Fruit fly (Drosophila melanogaster) whole organism, embryonic: ENCODE results near the gene Sema5c.
A peak's percentile ranks its signal among the peaks of the same experiment; 100 is the strongest.

ENCODE experiments used
- Atf6 ChIP-seq: fragments of 200-800 bp; sonication (Bioruptor generic); IDR thresholded peaks from 2 replicates; pipeline ENCODE4 v1.3.6; 2022; ENCODE audit warnings: missing biosample characterization, missing genetic modification characterization
- Bgb ChIP-seq: fragments of 200-800 bp; sonication (Bioruptor generic); IDR thresholded peaks from 2 replicates; pipeline ENCODE4 v1.3.6; 2022; ENCODE audit warnings: missing biosample characterization, missing genetic modification characterization; ENCODE audit not compliant: partially characterized antibody
- CG12104 ChIP-seq: fragments of 200-800 bp; sonication (Bioruptor generic); optimal IDR thresholded peaks from 3 replicates; lab custom pipeline; 2016; ENCODE audit warnings: missing biosample characterization, missing genetic modification characterization
- CG12299 ChIP-seq: fragments of 200-800 bp; sonication (Bioruptor generic); optimal IDR thresholded peaks from 2 replicates; lab custom pipeline; 2018; ENCODE audit warnings: missing biosample characterization, mild to moderate bottlenecking, missing genetic modification characterization
- CG17359 ChIP-seq: fragments of 200-800 bp; sonication (Bioruptor generic); optimal IDR thresholded peaks from 3 replicates; lab custom pipeline; 2018; ENCODE audit warnings: missing biosample characterization, mild to moderate bottlenecking, missing genetic modification characterization, moderate library complexity
- CG2199 ChIP-seq: fragments of 200-800 bp; sonication (Bioruptor generic); IDR thresholded peaks from 3 replicates; pipeline ENCODE4 v1.3.6; 2022; ENCODE audit warnings: missing biosample characterization, missing genetic modification characterization
- CG3281 ChIP-seq: fragments of 200-800 bp; sonication (Bioruptor generic); optimal IDR thresholded peaks from 3 replicates; lab custom pipeline; 2017; ENCODE audit warnings: missing biosample characterization, mild to moderate bottlenecking, missing genetic modification characterization
- CG3407 ChIP-seq: fragments of 200-800 bp; sonication (Bioruptor generic); optimal IDR thresholded peaks from 2 replicates; lab custom pipeline; 2018; ENCODE audit warnings: missing biosample characterization, mild to moderate bottlenecking, missing genetic modification characterization
- CG6254 ChIP-seq: fragments of 200-800 bp; sonication (Bioruptor generic); optimal IDR thresholded peaks from 3 replicates; lab custom pipeline; 2017; ENCODE audit warnings: mild to moderate bottlenecking, missing biosample characterization, missing genetic modification reagents, missing genetic modification characterization
- CG6272 ChIP-seq: fragments of 200-800 bp; sonication (Bioruptor generic); IDR thresholded peaks from 2 replicates; pipeline ENCODE4 v1.3.6; 2022; ENCODE audit warnings: missing biosample characterization, missing genetic modification characterization
- CG7357 ChIP-seq: fragments of 200-800 bp; sonication (Bioruptor generic); IDR thresholded peaks from 3 replicates; pipeline ENCODE4 v1.3.6; 2022; ENCODE audit warnings: missing biosample characterization, missing genetic modification characterization
- CG7928 ChIP-seq: fragments of 200-800 bp; sonication (Bioruptor generic); optimal IDR thresholded peaks from 2 replicates; lab custom pipeline; 2017; ENCODE audit warnings: missing biosample characterization, mild to moderate bottlenecking, missing genetic modification characterization
- CG8281 ChIP-seq: fragments of 200-800 bp; sonication (Bioruptor generic); optimal IDR thresholded peaks from 2 replicates; lab custom pipeline; 2018; ENCODE audit warnings: missing biosample characterization, mild to moderate bottlenecking, missing genetic modification characterization, moderate library complexity
- CG8944 ChIP-seq: fragments of 200-800 bp; sonication (Bioruptor generic); optimal IDR thresholded peaks from 3 replicates; lab custom pipeline; 2016; ENCODE audit warnings: missing biosample characterization, missing genetic modification characterization
- CG9609 ChIP-seq: fragments of 200-800 bp; sonication (Bioruptor generic); optimal IDR thresholded peaks from 3 replicates; lab custom pipeline; 2016; ENCODE audit warnings: missing biosample characterization, missing genetic modification characterization
- CG9817 ChIP-seq: fragments of 200-800 bp; sonication (Bioruptor generic); optimal IDR thresholded peaks from 2 replicates; lab custom pipeline; 2018; ENCODE audit warnings: missing biosample characterization, mild to moderate bottlenecking, missing genetic modification characterization, moderate library complexity
- CTCF ChIP-seq: fragments of 200-800 bp; sonication (Bioruptor generic); optimal IDR thresholded peaks from 2 replicates; lab custom pipeline; 2017; ENCODE audit warnings: missing biosample characterization, mild to moderate bottlenecking, missing genetic modification characterization, moderate library complexity
- CoRest ChIP-seq: fragments of 200-800 bp; sonication (Bioruptor generic); optimal IDR thresholded peaks from 3 replicates; lab custom pipeline; 2018; ENCODE audit warnings: missing biosample characterization, mild to moderate bottlenecking, missing genetic modification characterization, moderate library complexity
- D19B ChIP-seq: fragments of 200-800 bp; sonication (Bioruptor generic); optimal IDR thresholded peaks from 2 replicates; lab custom pipeline; 2017; ENCODE audit warnings: missing biosample characterization, mild to moderate bottlenecking, missing genetic modification characterization
- Dfd ChIP-seq, 2 experiments: fragments of >200 bp; optimal IDR thresholded peaks; 2 replicates each; lab custom pipeline; 2017; ENCODE audit warnings: missing biosample characterization in 2 of 2, missing genetic modification characterization in 2 of 2
- Doc3 ChIP-seq: fragments of 200-800 bp; sonication (Bioruptor generic); IDR thresholded peaks from 3 replicates; pipeline ENCODE4 v1.3.6; 2022; ENCODE audit warnings: missing biosample characterization, missing genetic modification characterization; ENCODE audit not compliant: partially characterized antibody
- Ets65A ChIP-seq: fragments of 200-800 bp; sonication (Bioruptor generic); peaks from one replicate; lab custom pipeline; 2016; ENCODE audit warnings: missing biosample characterization, missing genetic modification characterization
- Ets97D ChIP-seq: fragments of 200-800 bp; sonication (Bioruptor generic); optimal IDR thresholded peaks from 3 replicates; lab custom pipeline; 2016; ENCODE audit warnings: missing biosample characterization, missing genetic modification characterization
- Fer3 ChIP-seq: fragments of 200-800 bp; sonication (Bioruptor generic); optimal IDR thresholded peaks from 2 replicates; lab custom pipeline; 2018; ENCODE audit warnings: missing biosample characterization, mild to moderate bottlenecking, missing genetic modification characterization, moderate library complexity
- H15 ChIP-seq: fragments of 200-800 bp; sonication (Bioruptor generic); IDR thresholded peaks from 3 replicates; pipeline ENCODE4 v1.3.6; 2022; ENCODE audit warnings: missing biosample characterization, missing genetic modification characterization
- H2.0 ChIP-seq: fragments of 200-800 bp; sonication (Bioruptor generic); IDR thresholded peaks from 2 replicates; pipeline ENCODE4 v1.3.6; 2022; ENCODE audit warnings: missing biosample characterization, missing genetic modification characterization
- Lim3 ChIP-seq: fragments of 200-800 bp; sonication (Bioruptor generic); IDR thresholded peaks from 2 replicates; pipeline ENCODE4 v1.3.6; 2022; ENCODE audit warnings: missing biosample characterization, missing genetic modification characterization
- Med ChIP-seq: fragments of 200-800 bp; sonication (Bioruptor generic); peaks from one replicate; lab custom pipeline; 2016; ENCODE audit warnings: missing biosample characterization, missing genetic modification characterization, mild to moderate bottlenecking, inconsistent platforms, moderate library complexity
- Mrtf ChIP-seq: fragments of 200-800 bp; sonication (Bioruptor generic); IDR thresholded peaks from 3 replicates; pipeline ENCODE4 v1.3.6; 2022; ENCODE audit warnings: missing biosample characterization, missing genetic modification characterization
- Myb ChIP-seq: fragments of 200-800 bp; sonication (Bioruptor generic); optimal IDR thresholded peaks from 2 replicates; lab custom pipeline; 2016; ENCODE audit warnings: missing biosample characterization, missing genetic modification characterization
- Ravus ChIP-seq: fragments of 200-800 bp; sonication (Bioruptor generic); IDR thresholded peaks from 2 replicates; pipeline ENCODE4 v1.3.6; 2022; ENCODE audit warnings: missing biosample characterization, missing genetic modification characterization
- TFAM ChIP-seq: fragments of 200-800 bp; sonication (Bioruptor generic); optimal IDR thresholded peaks from 2 replicates; lab custom pipeline; 2017; ENCODE audit warnings: missing biosample characterization, missing genetic modification characterization, inconsistent platforms
- Usf ChIP-seq: fragments of 200-800 bp; sonication (Bioruptor generic); optimal IDR thresholded peaks from 2 replicates; lab custom pipeline; 2017; ENCODE audit warnings: missing genotype, missing biosample characterization, missing genetic modification characterization
- ase ChIP-seq: fragments of 200-800 bp; sonication (Bioruptor generic); IDR thresholded peaks from 3 replicates; pipeline ENCODE4 v1.3.6; 2022; ENCODE audit warnings: missing biosample characterization, missing genetic modification characterization
- ash1 ChIP-seq: fragments of 200-800 bp; sonication (Bioruptor generic); optimal IDR thresholded peaks from 2 replicates; lab custom pipeline; 2018; ENCODE audit warnings: missing biosample characterization, mild to moderate bottlenecking, missing genetic modification characterization
- cg ChIP-seq: fragments of 200-800 bp; sonication (Bioruptor generic); optimal IDR thresholded peaks from 3 replicates; lab custom pipeline; 2019; ENCODE audit warnings: missing biosample characterization, mild to moderate bottlenecking, missing genetic modification characterization, moderate library complexity
- cwo ChIP-seq: fragments of 200-800 bp; sonication (Bioruptor generic); optimal IDR thresholded peaks from 3 replicates; lab custom pipeline; 2017; ENCODE audit warnings: missing biosample characterization, missing genetic modification characterization, mild to moderate bottlenecking, moderate library complexity, missing genetic modification reagents
- da ChIP-seq: fragments of 200-800 bp; sonication (Bioruptor generic); optimal IDR thresholded peaks from 2 replicates; lab custom pipeline; 2016; ENCODE audit warnings: missing biosample characterization, missing genetic modification characterization
- fru ChIP-seq: fragments of >200 bp; optimal IDR thresholded peaks from 2 replicates; lab custom pipeline; 2017
- her ChIP-seq: fragments of 200-800 bp; sonication (Bioruptor generic); optimal IDR thresholded peaks from 2 replicates; lab custom pipeline; 2016; ENCODE audit warnings: missing biosample characterization, missing genetic modification characterization
- ken ChIP-seq: fragments of 200-800 bp; sonication (Bioruptor generic); IDR thresholded peaks from 3 replicates; pipeline ENCODE4 v1.3.6; 2022; ENCODE audit warnings: missing biosample characterization, missing genetic modification characterization
- kni ChIP-seq: fragments of 200-800 bp; sonication (Bioruptor generic); optimal IDR thresholded peaks from 3 replicates; lab custom pipeline; 2017; ENCODE audit warnings: mild to moderate bottlenecking, missing biosample characterization, missing genetic modification reagents, missing genetic modification characterization
- mld ChIP-seq: fragments of 200-800 bp; sonication (Bioruptor generic); IDR thresholded peaks from 3 replicates; pipeline ENCODE4 v1.3.6; 2022; ENCODE audit warnings: missing biosample characterization, missing genetic modification characterization; ENCODE audit not compliant: partially characterized antibody
- odd ChIP-seq: fragments of 200-800 bp; sonication (Bioruptor generic); optimal IDR thresholded peaks from 2 replicates; lab custom pipeline; 2017; ENCODE audit warnings: missing biosample characterization, mild to moderate bottlenecking, missing genetic modification characterization
- peb ChIP-seq: fragments of 200-800 bp; sonication (Bioruptor generic); IDR thresholded peaks from 2 replicates; pipeline ENCODE4 v1.3.6; 2022; ENCODE audit warnings: missing biosample characterization, missing genetic modification characterization
- pros ChIP-seq: fragments of 200-800 bp; sonication (Bioruptor generic); optimal IDR thresholded peaks from 3 replicates; lab custom pipeline; 2019; ENCODE audit warnings: missing biosample characterization, mild to moderate bottlenecking, missing genetic modification characterization, moderate library complexity
- sd ChIP-seq: fragments of 200-800 bp; sonication (Bioruptor generic); optimal IDR thresholded peaks from 3 replicates; lab custom pipeline; 2018; ENCODE audit warnings: missing biosample characterization, mild to moderate bottlenecking, missing genetic modification characterization, moderate library complexity
- sima ChIP-seq: fragments of 200-800 bp; sonication (Bioruptor generic); optimal IDR thresholded peaks from 2 replicates; lab custom pipeline; 2016; ENCODE audit warnings: missing biosample characterization, missing genetic modification characterization
- sna ChIP-seq: fragments of 200-800 bp; sonication (Bioruptor generic); IDR thresholded peaks from 2 replicates; pipeline ENCODE4 v1.3.6; 2022; ENCODE audit warnings: missing biosample characterization, missing genetic modification characterization; ENCODE audit not compliant: partially characterized antibody

Sema5c gene

DNA sequence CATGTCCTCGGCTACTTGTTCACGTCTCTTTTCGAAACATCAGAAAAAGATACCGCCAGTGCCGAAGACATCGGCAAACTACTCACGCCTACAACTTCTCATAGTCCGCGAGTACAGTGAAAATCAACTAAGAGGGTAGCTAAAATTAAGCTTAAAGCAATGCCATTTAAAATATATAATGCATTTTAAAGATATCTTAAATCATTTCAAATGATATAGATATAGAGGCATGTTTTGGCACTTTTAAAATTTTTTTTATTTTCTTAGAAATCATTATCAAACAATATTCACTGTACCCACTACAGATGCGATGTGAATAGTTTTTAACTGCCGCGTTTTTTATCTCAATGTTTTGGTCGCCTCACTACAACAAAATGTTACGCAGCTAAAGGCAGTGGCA lies 31.0 kb downstream of the Sema5c start (continued):
- TF ChIP-seq CG7357 = no peak

dm6 chr3L:12049597-12050311 lies 31.9 kb downstream of the Sema5c start:
- TF ChIP-seq CG6272 (no peak), CG12299 (no peak), Med (GFP tag; lab: Kevin White, UChicago) (peak; percentile 45), ash1 (GFP tag; lab: Kevin White, UChicago) (no peak), Dfd (GFP tag; optimal IDR thresholded peaks at IDR 0.05; lab: Kevin White, UChicago) (no peak), CTCF (GFP tag; lab: Kevin White, UChicago) (peak; percentile 85), Ets65A (GFP tag; lab: Kevin White, UChicago) (peak; percentile 33), sd (tag; lab: Kevin White, UChicago) (peak; percentile 5), CG17359 (tag; lab: Kevin White, UChicago) (no peak), CG2199 (GFP tag; lab: Robert Waterston, UW) (peak; percentile 62; the same call in 1 of the 3 replicates)

- TF ChIP-seq kni (GFP tag; lab: Kevin White, UChicago) (peak; percentile 8), CG9609 (no peak), odd (peak; percentile 30), mld (GFP tag; lab: Robert Waterston, UW) (no peak), peb (GFP tag; lab: Robert Waterston, UW) (no peak), her (GFP tag; lab: Kevin White, UChicago) (no peak), H2.0 (GFP tag; lab: Robert Waterston, UW) (no peak), Mrtf (GFP tag; lab: Robert Waterston, UW) (no peak), D19B (peak; percentile 1), Doc3 (no peak), ase (GFP tag; lab: Robert Waterston, UW) (no peak), CG3407 (GFP tag; lab: Kevin White, UChicago) (peak; percentile 36), Bgb (no peak), Atf6 (0 out of 2 replicates have a peak, but pooled peaks have one; percentile 27), Ets97D (GFP tag; lab: Kevin White, UChicago) (no peak), ken (GFP tag; lab: Robert Waterston, UW) (no peak), CoRest (tag; lab: Kevin White, UChicago) (peak; percentile 3), Lim3 (GFP tag; lab: Robert Waterston, UW) (no peak), CG3281 (GFP tag; lab: Kevin White, UChicago) (peak; percentile 13), Usf (GFP tag; lab: Kevin White, UChicago) (no peak), Ravus (GFP tag; lab: Robert Waterston, UW) (no peak), cg (peak; percentile 5), CG8281 (no peak), CG12104 (GFP tag; lab: Kevin White, UChicago) (peak; percentile 17), CG6254 (GFP tag; lab: Kevin White, UChicago) (no peak), da (GFP tag; lab: Kevin White, UChicago) (no peak), TFAM (GFP tag; lab: Kevin White, UChicago) (no peak), CG8944 (GFP tag; lab: Kevin White, UChicago) (no peak), Fer3 (no peak), H15 (GFP tag; lab: Robert Waterston, UW) (no peak), pros (no peak), fru (lab: Kevin White, UChicago) (no peak), cwo (GFP tag; lab: Kevin White, UChicago) (peak; percentile 0), CG7928 (GFP tag; lab: Kevin White, UChicago) (no peak), sima (GFP tag; lab: Kevin White, UChicago) (no peak), Myb (GFP tag; lab: Kevin White, UChicago) (no peak), CG9817 (no peak), sna (no peak)
Measured at dm6 chr3L:12045443-12045842, 36.2 kb downstream of the Sema5c start.
